Worm (Caenorhabditis elegans): ENCODE measurements around the gene prde-1.

The prde-1 gene

DNA sequence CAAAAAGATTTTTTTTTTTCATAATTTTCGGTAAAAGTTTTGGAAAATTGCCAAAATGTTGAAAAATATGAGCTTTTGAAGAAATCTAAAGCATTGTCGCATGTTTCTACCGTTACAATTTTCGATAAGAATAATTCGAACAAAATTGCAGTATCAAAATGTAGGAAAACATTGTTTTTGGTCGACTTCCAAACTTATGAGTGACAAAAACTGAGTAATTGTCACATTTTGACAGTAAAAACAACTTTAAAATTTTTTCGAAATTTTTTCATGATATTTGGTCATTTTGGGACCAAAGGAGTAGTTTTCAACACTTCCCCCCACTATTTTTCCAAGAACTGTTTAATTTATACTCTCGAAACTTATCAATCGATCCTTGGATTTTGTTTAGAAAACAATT, 56.5 kb downstream of the prde-1 start, which contains the start of gene fbxa-139:
TSS of gene fbxa-139 (minus strand) at position 101 of the 400 bp plus-strand sequence.
- TF ChIP-seq him-1 (tag; optimal IDR thresholded peaks at IDR 0.05) (no peak), W03F9.2 (tag; optimal IDR thresholded peaks at IDR 0.05) (no peak), dao-5 (tag; optimal IDR thresholded peaks at IDR 0.05) (no peak)
